Fruit fly (Drosophila melanogaster) whole organism, embryonic: ENCODE data around the gene CG44090.

Experiments
- Awh ChIP-seq: fragments of 200-800 bp; sonication (Bioruptor generic); IDR thresholded peaks from 2 replicates; pipeline ENCODE4, ENCODE4 v1.3.6; 2022; ENCODE audit warnings: missing biosample characterization, missing genetic modification characterization
- CG10462 ChIP-seq: fragments of 200-800 bp; sonication (Bioruptor generic); optimal IDR thresholded peaks from 2 replicates; lab custom pipeline; 2016; ENCODE audit warnings: missing biosample characterization, missing genetic modification characterization
- CG15601 ChIP-seq: fragments of 200-800 bp; sonication (Bioruptor generic); optimal IDR thresholded peaks from 3 replicates; lab custom pipeline; 2019; ENCODE audit warnings: missing biosample characterization, mild to moderate bottlenecking, missing genetic modification characterization, moderate library complexity
- CG1647 ChIP-seq: fragments of 200-800 bp; sonication (Bioruptor generic); optimal IDR thresholded peaks from 3 replicates; lab custom pipeline; 2016; ENCODE audit warnings: missing biosample characterization, missing genetic modification characterization
- CG2678 ChIP-seq: fragments of 200-800 bp; sonication (Bioruptor generic); optimal IDR thresholded peaks from 3 replicates; lab custom pipeline; 2019; ENCODE audit warnings: missing biosample characterization, mild to moderate bottlenecking, missing genetic modification characterization, moderate library complexity
- CG3995 ChIP-seq: fragments of 200-800 bp; sonication (Bioruptor generic); optimal IDR thresholded peaks from 3 replicates; lab custom pipeline; 2016; ENCODE audit warnings: missing biosample characterization, missing genetic modification characterization
- CG42726 ChIP-seq: fragments of 200-800 bp; sonication (Bioruptor generic); IDR thresholded peaks from 2 replicates; pipeline ENCODE4 v1.3.6; 2022; ENCODE audit warnings: missing biosample characterization, missing genetic modification characterization; ENCODE audit not compliant: partially characterized antibody
- CG7987 ChIP-seq: fragments of 200-800 bp; sonication (Bioruptor generic); optimal IDR thresholded peaks from 2 replicates; lab custom pipeline; 2018; ENCODE audit warnings: missing biosample characterization, mild to moderate bottlenecking, missing genetic modification characterization, moderate library complexity
- HLHmδ ChIP-seq: fragments of 200-800 bp; sonication (Bioruptor generic); optimal IDR thresholded peaks from 2 replicates; lab custom pipeline; 2018; ENCODE audit warnings: missing biosample characterization, mild to moderate bottlenecking, missing genetic modification characterization, moderate library complexity
- NFAT ChIP-seq: fragments of 200-800 bp; sonication (Bioruptor generic); IDR thresholded peaks from 2 replicates; pipeline ENCODE4 v1.3.6; 2022; ENCODE audit warnings: missing biosample characterization, missing genetic modification characterization
- Oaz ChIP-seq: fragments of 200-800 bp; sonication (Bioruptor generic); IDR thresholded peaks from 2 replicates; pipeline ENCODE4 v1.3.6; 2022; ENCODE audit warnings: missing biosample characterization, missing genetic modification characterization
- ftz-f1 ChIP-seq: fragments of 200-800 bp; sonication (Bioruptor generic); optimal IDR thresholded peaks from 2 replicates; lab custom pipeline; 2016; ENCODE audit warnings: missing biosample characterization, missing genetic modification characterization
- fu2 ChIP-seq: fragments of 200-800 bp; sonication (Bioruptor generic); optimal IDR thresholded peaks from 2 replicates; lab custom pipeline; 2016; ENCODE audit warnings: missing biosample characterization, missing genetic modification characterization
- org-1 ChIP-seq: fragments of 200-800 bp; sonication (Bioruptor generic); optimal IDR thresholded peaks from 2 replicates; lab custom pipeline; 2017; ENCODE audit warnings: missing biosample characterization, missing genetic modification characterization
- yki ChIP-seq: fragments of >200 bp; optimal IDR thresholded peaks from 3 replicates; lab custom pipeline; 2018

The CG44090 gene

DNA sequence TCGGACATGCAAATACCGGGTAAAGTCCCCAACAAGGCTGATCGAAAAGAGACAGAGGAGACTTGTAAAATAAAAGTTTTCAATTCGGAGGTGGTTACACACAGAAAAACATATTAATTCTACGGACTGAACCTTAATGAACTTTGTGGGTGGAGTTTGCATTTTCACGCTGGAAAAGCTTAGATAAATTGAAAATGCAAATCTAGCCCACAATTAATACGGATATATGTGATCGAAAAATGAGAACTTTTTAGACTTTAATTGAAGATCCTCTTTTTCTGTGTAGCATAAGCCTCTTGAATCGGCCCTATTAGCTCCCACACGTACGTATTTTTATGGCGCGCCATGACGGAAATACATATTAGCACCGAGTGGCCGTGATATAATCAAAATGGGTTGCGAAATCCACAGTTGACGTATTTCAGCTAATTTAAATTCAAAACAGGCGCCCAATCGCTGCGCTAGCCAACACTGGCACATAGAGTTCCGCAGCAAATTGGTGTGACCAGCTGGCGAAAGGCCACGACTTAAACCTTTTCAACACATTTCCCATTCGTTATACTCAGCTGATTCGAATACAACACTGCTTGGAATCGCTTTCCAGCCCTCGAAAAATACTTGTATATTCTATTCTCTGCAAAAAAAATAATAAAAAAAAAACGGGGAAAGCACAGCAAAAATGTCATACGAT, 48.8 kb downstream of the CG44090 start (continued):
- no peak for TF ChIP-seq yki (lab: Kevin White, UChicago)
- TF ChIP-seq Awh = no peak
- peak; percentile 81 for TF ChIP-seq ftz-f1 (GFP tag; lab: Kevin White, UChicago)
- no peak for TF ChIP-seq CG42726 (GFP tag; lab: Robert Waterston, UW)
- peak; percentile 38 for TF ChIP-seq org-1 (GFP tag; lab: Kevin White, UChicago)
- TF ChIP-seq CG2678 (tag; lab: Kevin White, UChicago) = peak; percentile 73
- peak; percentile 31 for TF ChIP-seq HLHmδ (GFP tag; lab: Kevin White, UChicago)
- TF ChIP-seq CG3995 = peak; percentile 47
- peak; percentile 65 for TF ChIP-seq Oaz
- no peak for TF ChIP-seq CG10462 (GFP tag; lab: Kevin White, UChicago)
- peak; percentile 65 for TF ChIP-seq CG7987 (GFP tag; lab: Kevin White, UChicago)
- TF ChIP-seq CG15601 (tag; lab: Kevin White, UChicago) = peak; percentile 51
- TF ChIP-seq fu2 (GFP tag; lab: Kevin White, UChicago) = peak; percentile 61
- peak; percentile 64 for TF ChIP-seq CG1647 (GFP tag; lab: Kevin White, UChicago)
- TF ChIP-seq NFAT (GFP tag; lab: Robert Waterston, UW) = peak; percentile 54
